Worm (Caenorhabditis elegans) whole organism, young adult: ENCODE measurements around the gene Y46B2A.3.
"Not testable (repeated sequence)": the region's sequence is repeated elsewhere in the genome, so short reads cannot be mapped to it uniquely, and the experiment has no call there.

Source experiments
- B0261.1 ChIP-seq: sonication (generic microtip); optimal IDR thresholded peaks from 2 replicates; lab custom pipeline; 2016; ENCODE audit warnings: mild to moderate bottlenecking, missing genetic modification characterization, moderate library complexity, missing compliant biosample characterization
- C17E4.6 ChIP-seq: fragments of 200-800 bp; sonication (Bioruptor generic); IDR thresholded peaks from 2 replicates; pipeline ENCODE4 v1.3.6; 2022; ENCODE audit warnings: missing genetic modification reagents, missing genetic modification characterization, missing compliant biosample characterization
- F23B12.7 ChIP-seq: sonication (generic microtip); optimal IDR thresholded peaks from 2 replicates; lab custom pipeline; 2017; ENCODE audit warnings: missing genetic modification characterization, mild to moderate bottlenecking, missing compliant biosample characterization, antibody characterized with exemption, moderate library complexity; ENCODE audit not compliant: insufficient read depth
- F33H1.4 ChIP-seq: fragments of 200-800 bp; sonication (Bioruptor generic); IDR thresholded peaks from 2 replicates; pipeline ENCODE4 v1.3.6; 2022; ENCODE audit warnings: missing genetic modification reagents, missing genetic modification characterization, missing compliant biosample characterization
- F37B4.10 ChIP-seq: fragments of 200-800 bp; sonication (Bioruptor generic); IDR thresholded peaks from 2 replicates; pipeline ENCODE4 v1.3.6; 2022; ENCODE audit warnings: missing genetic modification characterization, missing compliant biosample characterization
- F39B2.1 ChIP-seq: fragments of 200-800 bp; sonication (Bioruptor generic); IDR thresholded peaks from 2 replicates; pipeline ENCODE4 v1.3.6; 2022; ENCODE audit warnings: missing genetic modification reagents, missing genetic modification characterization, missing compliant biosample characterization
- F52B5.7 ChIP-seq: sonication (generic microtip); optimal IDR thresholded peaks from 2 replicates; lab custom pipeline; 2016; ENCODE audit warnings: mild to moderate bottlenecking, missing genetic modification characterization, missing compliant biosample characterization
- K11D2.4 ChIP-seq: fragments of 200-800 bp; sonication (Bioruptor generic); IDR thresholded peaks from 2 replicates; pipeline ENCODE4 v1.3.6; 2022; ENCODE audit warnings: missing genetic modification reagents, missing genetic modification characterization, missing compliant biosample characterization
- K12H6.12 ChIP-seq: fragments of 200-800 bp; sonication (Bioruptor generic); optimal IDR thresholded peaks from 2 replicates; lab custom pipeline; 2018; ENCODE audit warnings: mild to moderate bottlenecking, missing genetic modification characterization, missing compliant biosample characterization
- Y56A3A.18 ChIP-seq: fragments of 200-800 bp; sonication (Bioruptor generic); IDR thresholded peaks from 2 replicates; pipeline ENCODE4 v1.3.6; 2022; ENCODE audit warnings: missing genetic modification reagents, missing genetic modification characterization, missing compliant biosample characterization
- Y67H2A.10 ChIP-seq: fragments of 200-800 bp; sonication (Bioruptor generic); conservative IDR thresholded peaks from 2 replicates; pipeline ENCODE4 v1.3.6; 2022; ENCODE audit warnings: missing genetic modification reagents, missing genetic modification characterization, missing compliant biosample characterization
- akir-1 ChIP-seq: fragments of 200-800 bp; sonication (Bioruptor generic); optimal IDR thresholded peaks from 2 replicates; lab custom pipeline; 2018; ENCODE audit warnings: mild to moderate bottlenecking, missing genetic modification characterization, moderate library complexity, missing compliant biosample characterization
- aptf-2 ChIP-seq: fragments of 200-800 bp; sonication (Bioruptor generic); conservative IDR thresholded peaks from 2 replicates; pipeline ENCODE4 v1.3.6; 2022; ENCODE audit warnings: missing genetic modification reagents, missing genetic modification characterization, missing compliant biosample characterization
- aptf-3 ChIP-seq: fragments of 200-800 bp; sonication (Bioruptor generic); IDR thresholded peaks from 2 replicates; pipeline ENCODE4 v1.3.6; 2022; ENCODE audit warnings: missing genetic modification characterization, missing compliant biosample characterization
- athp-1 ChIP-seq: sonication (generic microtip); optimal IDR thresholded peaks from 2 replicates; lab custom pipeline; 2017; ENCODE audit warnings: mild to moderate bottlenecking, missing genetic modification characterization, missing compliant biosample characterization
- attf-3 ChIP-seq: fragments of 200-800 bp; sonication (Bioruptor generic); conservative IDR thresholded peaks from 2 replicates; pipeline ENCODE4 v1.3.6; 2022; ENCODE audit warnings: missing genetic modification reagents, missing genetic modification characterization, missing compliant biosample characterization
- attf-5 ChIP-seq: fragments of 200-800 bp; sonication (Bioruptor generic); optimal IDR thresholded peaks from 2 replicates; lab custom pipeline; 2018; ENCODE audit warnings: mild to moderate bottlenecking, missing genetic modification characterization, missing compliant biosample characterization
- bed-1 ChIP-seq: fragments of 200-800 bp; sonication (Bioruptor generic); IDR thresholded peaks from 2 replicates; pipeline ENCODE4 v1.3.6; 2022; ENCODE audit warnings: missing genetic modification reagents, missing genetic modification characterization, missing compliant biosample characterization
- ccch-3 ChIP-seq: fragments of 200-800 bp; sonication (Bioruptor generic); optimal IDR thresholded peaks from 2 replicates; lab custom pipeline; 2018; ENCODE audit warnings: mild to moderate bottlenecking, missing genetic modification characterization, missing compliant biosample characterization
- ceh-79 ChIP-seq: sonication (generic microtip); optimal IDR thresholded peaks from 2 replicates; lab custom pipeline; 2017; ENCODE audit warnings: mild to moderate bottlenecking, missing genetic modification characterization, missing compliant biosample characterization
- ceh-91 ChIP-seq: fragments of 200-800 bp; sonication (Bioruptor generic); IDR thresholded peaks from 2 replicates; pipeline ENCODE4 v1.3.6; 2022; ENCODE audit warnings: missing genetic modification reagents, missing genetic modification characterization, missing compliant biosample characterization
- die-1 ChIP-seq: sonication (generic microtip); optimal IDR thresholded peaks from 2 replicates; lab custom pipeline; 2016; ENCODE audit warnings: missing genotype, mild to moderate bottlenecking, missing genetic modification characterization, missing compliant biosample characterization
- dpl-1 ChIP-seq: fragments of 150-350 bp; optimal IDR thresholded peaks from 2 replicates; lab custom pipeline; 2014; ENCODE audit warnings: missing biosample characterization, missing genetic modification reagents, missing genetic modification characterization
- efl-1 ChIP-seq: fragments of 150-350 bp; optimal IDR thresholded peaks from 2 replicates; lab custom pipeline; 2014; ENCODE audit warnings: missing biosample characterization, missing genetic modification reagents, missing genetic modification characterization
- egl-18 ChIP-seq: fragments of 200-800 bp; sonication (Bioruptor generic); IDR thresholded peaks from 2 replicates; pipeline ENCODE4 v1.3.6; 2022; ENCODE audit warnings: missing genetic modification reagents, missing genetic modification characterization, missing compliant biosample characterization
- egrh-3 ChIP-seq: fragments of 200-800 bp; sonication (Bioruptor generic); IDR thresholded peaks from 2 replicates; pipeline ENCODE4 v1.3.6; 2022; ENCODE audit warnings: missing genetic modification reagents, missing genetic modification characterization, missing compliant biosample characterization
- ets-4 ChIP-seq: fragments of 200-800 bp; sonication (Bioruptor generic); optimal IDR thresholded peaks from 2 replicates; lab custom pipeline; 2018; ENCODE audit warnings: mild to moderate bottlenecking, missing genetic modification characterization, missing compliant biosample characterization
- fkh-3 ChIP-seq: sonication (generic microtip); optimal IDR thresholded peaks from 2 replicates; lab custom pipeline; 2016; ENCODE audit warnings: mild to moderate bottlenecking, missing genetic modification characterization, missing compliant biosample characterization
- him-1 ChIP-seq: sonication (generic microtip); optimal IDR thresholded peaks from 2 replicates; lab custom pipeline; 2016; ENCODE audit warnings: missing genotype, missing genetic modification reagents, missing genetic modification characterization, missing compliant biosample characterization
- hsf-1 ChIP-seq: fragments of 200-800 bp; sonication (Bioruptor generic); IDR thresholded peaks from 2 replicates; pipeline ENCODE4 v1.3.6; 2022; ENCODE audit warnings: missing genetic modification reagents, missing genetic modification characterization, missing compliant biosample characterization
- lag-1 ChIP-seq: fragments of 200-800 bp; sonication (Bioruptor generic); IDR thresholded peaks from 2 replicates; pipeline ENCODE4 v1.3.6; 2022; ENCODE audit warnings: missing genetic modification reagents, missing genetic modification characterization, missing compliant biosample characterization
- let-607 ChIP-seq, 2 experiments: fragments of 200-800 bp in 1 of 2; sonication (Bioruptor generic) in 1 of 2; sonication (generic microtip) in 1 of 2; optimal IDR thresholded peaks; 2 replicates each; lab custom pipeline; 2016 to 2018; ENCODE audit warnings: mild to moderate bottlenecking in 2 of 2, missing compliant biosample characterization in 2 of 2, missing genetic modification characterization in 2 of 2, moderate library complexity in 2 of 2, missing genotype in 1 of 2
- lin-40 ChIP-seq: sonication (generic microtip); optimal IDR thresholded peaks from 2 replicates; lab custom pipeline; 2016; ENCODE audit warnings: missing genetic modification characterization, mild to moderate bottlenecking, missing compliant biosample characterization, missing genotype, missing genetic modification reagents
- lir-1 ChIP-seq: fragments of 200-800 bp; sonication (Bioruptor generic); conservative IDR thresholded peaks from 2 replicates; pipeline ENCODE4 v1.3.6; 2022; ENCODE audit warnings: missing genetic modification reagents, missing genetic modification characterization, missing compliant biosample characterization
- lsl-1 ChIP-seq: fragments of 200-800 bp; sonication (Bioruptor generic); optimal IDR thresholded peaks from 2 replicates; lab custom pipeline; 2018; ENCODE audit warnings: mild to moderate bottlenecking, missing genetic modification characterization, moderate library complexity, missing compliant biosample characterization
- madf-10 ChIP-seq: sonication (generic microtip); optimal IDR thresholded peaks from 2 replicates; lab custom pipeline; 2016; ENCODE audit warnings: mild to moderate bottlenecking, missing genetic modification characterization, missing compliant biosample characterization
- mel-28 ChIP-seq: sonication (generic microtip); optimal IDR thresholded peaks from 2 replicates; lab custom pipeline; 2016; ENCODE audit warnings: borderline replicate concordance, mild to moderate bottlenecking, missing genetic modification characterization, missing compliant biosample characterization
- mes-4 ChIP-seq: sonication (generic microtip); optimal IDR thresholded peaks from 2 replicates; lab custom pipeline; 2016; ENCODE audit warnings: missing genotype, missing genetic modification characterization, missing compliant biosample characterization
- nhr-120 ChIP-seq: fragments of 200-800 bp; sonication (Bioruptor generic); IDR thresholded peaks from 2 replicates; pipeline ENCODE4 v1.3.6; 2022; ENCODE audit warnings: missing genetic modification characterization, missing compliant biosample characterization
- rcor-1 ChIP-seq: fragments of 200-800 bp; sonication (Bioruptor generic); IDR thresholded peaks from 2 replicates; pipeline ENCODE4 v1.3.6; 2022; ENCODE audit warnings: missing genetic modification reagents, missing genetic modification characterization, missing compliant biosample characterization
- repo-1 ChIP-seq: sonication (generic microtip); optimal IDR thresholded peaks from 2 replicates; lab custom pipeline; 2017; ENCODE audit warnings: mild to moderate bottlenecking, missing genetic modification characterization, missing compliant biosample characterization
- snpc-1.3 ChIP-seq: sonication (generic microtip); optimal IDR thresholded peaks from 2 replicates; lab custom pipeline; 2017; ENCODE audit warnings: missing genetic modification characterization, mild to moderate bottlenecking, missing compliant biosample characterization, antibody characterized with exemption, moderate library complexity, missing genotype, missing genetic modification reagents; ENCODE audit not compliant: insufficient read depth
- tbx-9 ChIP-seq: sonication (generic microtip); optimal IDR thresholded peaks from 2 replicates; lab custom pipeline; 2016; ENCODE audit warnings: borderline replicate concordance, missing genetic modification characterization, inconsistent platforms, missing compliant biosample characterization
- unc-62 ChIP-seq: fragments of 150-350 bp; optimal IDR thresholded peaks from 2 replicates; lab custom pipeline; 2014; ENCODE audit warnings: missing biosample characterization, missing genetic modification reagents, missing genetic modification characterization
- ztf-18 ChIP-seq: sonication (generic microtip); optimal IDR thresholded peaks from 2 replicates; lab custom pipeline; 2016; ENCODE audit warnings: missing genotype, mild to moderate bottlenecking, missing genetic modification characterization, missing compliant biosample characterization
- ztf-22 ChIP-seq: fragments of 200-800 bp; sonication (Bioruptor generic); optimal IDR thresholded peaks from 2 replicates; lab custom pipeline; 2018; ENCODE audit warnings: mild to moderate bottlenecking, missing genetic modification characterization, moderate library complexity, missing compliant biosample characterization
- ztf-28 ChIP-seq: fragments of 200-800 bp; sonication (Bioruptor generic); IDR thresholded peaks from 2 replicates; pipeline ENCODE4 v1.3.6; 2022; ENCODE audit warnings: missing genetic modification reagents, missing genetic modification characterization, missing compliant biosample characterization

Y46B2A.3 gene

DNA sequence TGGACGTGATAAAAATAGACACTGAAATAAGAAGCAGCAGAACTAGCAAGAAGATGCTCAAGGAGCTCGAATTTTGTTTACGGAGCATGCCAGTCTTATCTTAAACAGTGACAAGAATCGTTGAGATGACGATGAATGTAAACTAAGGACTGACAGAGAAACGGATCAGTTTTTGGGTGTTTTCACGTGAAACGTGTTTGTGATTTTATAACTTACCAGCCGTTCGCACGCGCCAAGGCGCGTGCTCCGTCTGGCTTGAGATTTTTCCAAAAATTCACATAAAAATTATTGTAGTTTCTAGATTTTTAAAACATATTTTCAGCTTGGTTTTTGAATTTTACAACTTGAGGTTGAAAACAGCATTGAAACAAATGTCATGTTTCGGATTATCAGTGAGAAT lies 16.1 kb downstream of the Y46B2A.3 start, which contains the start of gene F28A10.5:
TSS of gene F28A10.5 (minus strand) at position 101 of the 400 bp plus-strand sequence.
- TF ChIP-seq attf-5 (GFP tag; lab: Kevin White, UChicago); bed-1 (GFP tag; lab: Robert Waterston, UW); ccch-3 (GFP tag; lab: Kevin White, UChicago): not testable (repeated sequence)

DNA sequence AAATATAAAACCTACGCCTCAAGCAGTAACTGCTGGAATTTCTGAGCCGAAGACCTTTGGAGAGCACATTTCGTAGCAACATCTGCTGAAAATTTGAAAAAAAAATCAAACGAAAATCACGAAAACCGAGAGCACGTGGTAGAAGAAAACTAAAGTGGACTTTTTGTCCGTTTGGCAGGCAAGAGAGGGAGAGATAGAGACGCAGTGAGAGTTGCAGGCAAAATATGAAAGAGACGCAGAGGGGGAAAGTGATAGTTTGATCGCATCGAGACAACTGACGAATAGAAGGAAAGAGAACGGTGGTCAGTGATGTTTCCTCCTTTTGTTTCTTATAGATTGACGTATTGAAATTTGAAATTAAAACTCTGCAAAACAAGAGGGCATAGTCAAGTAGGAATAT lies 18.2 kb downstream of the Y46B2A.3 start, which contains the start of the genes acdh-9 and F28A10.13:
TSS of gene acdh-9 (minus strand) at position 85 of the 400 bp plus-strand sequence.
TSS of gene F28A10.13 (plus strand) at position 294 of the 400 bp plus-strand sequence.
- TF ChIP-seq K11D2.4 (GFP tag; lab: Robert Waterston, UW) (peak; percentile 31; the same call in 1 of the 2 replicates), hsf-1 (GFP tag; lab: Robert Waterston, UW) (no peak), lag-1 (GFP tag; lab: Robert Waterston, UW) (no peak), repo-1 (no peak), him-1 (tag; lab: Kevin White, UChicago) (no peak), snpc-1.3 (no peak), ztf-22 (GFP tag; lab: Kevin White, UChicago) (no peak), Y67H2A.10 (GFP tag; lab: Robert Waterston, UW) (no peak), egl-18 (GFP tag; lab: Robert Waterston, UW) (no peak), C17E4.6 (no peak), F33H1.4 (GFP tag; lab: Robert Waterston, UW) (no peak), madf-10 (tag; lab: Kevin White, UChicago) (no peak), bed-1 (GFP tag; lab: Robert Waterston, UW) (no peak), ztf-28 (GFP tag; lab: Robert Waterston, UW) (no peak), lin-40 (peak; percentile 31), die-1 (tag; lab: Kevin White, UChicago) (no peak), rcor-1 (GFP tag; lab: Robert Waterston, UW) (0 out of 2 replicates have a peak, but pooled peaks have one; percentile 40), mel-28 (tag; lab: Kevin White, UChicago) (no peak), akir-1 (GFP tag; lab: Kevin White, UChicago) (no peak), ceh-79 (tag; lab: Kevin White, UChicago) (no peak), athp-1 (no peak), efl-1 (GFP tag; lab: Kevin White, UChicago) (no peak), F52B5.7 (no peak), F39B2.1 (GFP tag; lab: Robert Waterston, UW) (no peak), F23B12.7 (tag; lab: Kevin White, UChicago) (no peak), mes-4 (tag; lab: Kevin White, UChicago) (no peak), Y56A3A.18 (GFP tag; lab: Robert Waterston, UW) (no peak), fkh-3 (tag; lab: Kevin White, UChicago) (no peak), tbx-9 (tag; lab: Kevin White, UChicago) (no peak), attf-3 (GFP tag; lab: Robert Waterston, UW) (no peak), dpl-1 (no peak), F37B4.10 (GFP tag; lab: Robert Waterston, UW) (no peak), ets-4 (GFP tag; lab: Kevin White, UChicago) (no peak), unc-62 (GFP tag; lab: Kevin White, UChicago) (no peak), egrh-3 (GFP tag; lab: Robert Waterston, UW) (no peak), lsl-1 (GFP tag; lab: Kevin White, UChicago) (no peak), K12H6.12 (tag; lab: Kevin White, UChicago) (peak; percentile 23), B0261.1 (no peak), lir-1 (GFP tag; lab: Robert Waterston, UW) (no peak), let-607 (tag; optimal IDR thresholded peaks at IDR 0.05; lab: Kevin White, UChicago) (no peak), aptf-2 (GFP tag; lab: Robert Waterston, UW) (no peak), aptf-3 (GFP tag; lab: Robert Waterston, UW) (no peak), nhr-120 (GFP tag; lab: Robert Waterston, UW) (no peak), ceh-91 (GFP tag; lab: Robert Waterston, UW) (no peak), ztf-18 (no peak)
